Fruit fly (Drosophila melanogaster): ENCODE measurements around the gene ex.

The ex gene

dm6 chr2L:479483-480195, 48.6 kb downstream of the ex start, which contains the start of gene cbt (continued):
- peak; percentile 97 for TF ChIP-seq tap (tag; optimal IDR thresholded peaks at IDR 0.05)
- TF ChIP-seq Hr78 (GFP tag; optimal IDR thresholded peaks at IDR 0.05): peak in 1 of 2 experiments; percentile 100
- TF ChIP-seq Hmx (GFP tag; optimal IDR thresholded peaks at IDR 0.05): peak; percentile 84
- peak; percentile 74 to 79 for TF ChIP-seq insv (GFP tag; optimal IDR thresholded peaks at IDR 0.05)
- peak; percentile 80 for TF ChIP-seq CG7928 (GFP tag; optimal IDR thresholded peaks at IDR 0.05)
- TF ChIP-seq CG13123 (GFP tag; optimal IDR thresholded peaks at IDR 0.05): peak; percentile 94
- peak; percentile 53 for TF ChIP-seq MESR4 (GFP tag; optimal IDR thresholded peaks at IDR 0.05)
- no peak for TF ChIP-seq sim (GFP tag; IDR thresholded peaks at IDR 0.05)
- TF ChIP-seq Dref (GFP tag; IDR thresholded peaks at IDR 0.05): no peak
- TF ChIP-seq Usf (GFP tag; optimal IDR thresholded peaks at IDR 0.05): peak; percentile 93
- TF ChIP-seq onecut (GFP tag; IDR thresholded peaks at IDR 0.05): peak; percentile 92
- TF ChIP-seq H15 (GFP tag; IDR thresholded peaks at IDR 0.05): no peak
- TF ChIP-seq h (optimal IDR thresholded peaks at IDR 0.05): no peak
- TF ChIP-seq NFAT (GFP tag; IDR thresholded peaks at IDR 0.05): no peak
- TF ChIP-seq E2f2 (GFP tag; IDR thresholded peaks at IDR 0.05): no peak
- no peak for TF ChIP-seq wdn (GFP tag; IDR thresholded peaks at IDR 0.05)
- TF ChIP-seq CG8478 (optimal IDR thresholded peaks at IDR 0.05): no peak
- peak; percentile 94 for TF ChIP-seq cato (GFP tag; optimal IDR thresholded peaks at IDR 0.05; ENCODE audit: borderline replicate concordance)
- peak; percentile 96 for TF ChIP-seq CG4328 (GFP tag; optimal IDR thresholded peaks at IDR 0.05)
- TF ChIP-seq CG31365 (tag; optimal IDR thresholded peaks at IDR 0.05): peak; percentile 91
- TF ChIP-seq Bteb2 (GFP tag; optimal IDR thresholded peaks at IDR 0.05): peak; percentile 96
- TF ChIP-seq CG2678 (tag; optimal IDR thresholded peaks at IDR 0.05): peak; percentile 98
- TF ChIP-seq CG14860 (GFP tag; IDR thresholded peaks at IDR 0.05; ENCODE audit: partially characterized antibody): no peak
- peak; percentile 97 for TF ChIP-seq chn (GFP tag; optimal IDR thresholded peaks at IDR 0.05)
- peak; percentile 94 for TF ChIP-seq croc (GFP tag; conservative IDR thresholded peaks at IDR 0.05)
- TF ChIP-seq CG14014 (GFP tag; IDR thresholded peaks at IDR 0.05): no peak
- TF ChIP-seq BtbVII (GFP tag; optimal IDR thresholded peaks at IDR 0.05): peak; percentile 98
- peak; percentile 95 for TF ChIP-seq CG15011 (GFP tag; optimal IDR thresholded peaks at IDR 0.05)
- TF ChIP-seq pnt (GFP tag; optimal IDR thresholded peaks at IDR 0.05): peak; percentile 98
- TF ChIP-seq Ravus (GFP tag; IDR thresholded peaks at IDR 0.05): no peak
- peak; percentile 96 for TF ChIP-seq CG6683 (GFP tag; optimal IDR thresholded peaks at IDR 0.05)
- peak; percentile 92 for TF ChIP-seq psq (GFP tag; optimal IDR thresholded peaks at IDR 0.05)
- TF ChIP-seq CG9727 (GFP tag; optimal IDR thresholded peaks at IDR 0.05): peak; percentile 98
- peak; percentile 37 for TF ChIP-seq grn (GFP tag; optimal IDR thresholded peaks at IDR 0.05)
- peak; percentile 97 for TF ChIP-seq NfI (GFP tag; optimal IDR thresholded peaks at IDR 0.05)
- TF ChIP-seq prd (optimal IDR thresholded peaks at IDR 0.05): no peak
- TF ChIP-seq prd (GFP tag; IDR thresholded peaks at IDR 0.05): no peak
- TF ChIP-seq CG12744 (GFP tag; optimal IDR thresholded peaks at IDR 0.05): peak; percentile 95
- no peak for TF ChIP-seq nerfin-2 (GFP tag; IDR thresholded peaks at IDR 0.05; ENCODE audit: partially characterized antibody)
- TF ChIP-seq gce (GFP tag; IDR thresholded peaks at IDR 0.05): no peak
- TF ChIP-seq slou (GFP tag; optimal IDR thresholded peaks at IDR 0.05): peak; percentile 93
- peak; percentile 89 for TF ChIP-seq CG17802 (tag; optimal IDR thresholded peaks at IDR 0.05)
- peak; percentile 95 for TF ChIP-seq NK7.1 (GFP tag; optimal IDR thresholded peaks at IDR 0.05)
- peak; percentile 97 for TF ChIP-seq bcd (GFP tag; optimal IDR thresholded peaks at IDR 0.05)
- peak; percentile 97 for TF ChIP-seq CG13296 (GFP tag; optimal IDR thresholded peaks at IDR 0.05)
- no peak for TF ChIP-seq CG17612 (GFP tag; IDR thresholded peaks at IDR 0.05)
- peak; percentile 98 for TF ChIP-seq CG33213 (GFP tag; optimal IDR thresholded peaks at IDR 0.05)
- peak; percentile 86 for TF ChIP-seq CG14965 (GFP tag; optimal IDR thresholded peaks at IDR 0.05; ENCODE audit: borderline replicate concordance)
- peak; percentile 11 for TF ChIP-seq gfzf (GFP tag; optimal IDR thresholded peaks at IDR 0.05)
- TF ChIP-seq CG10147 (GFP tag; optimal IDR thresholded peaks at IDR 0.05): peak; percentile 97
- TF ChIP-seq repo (GFP tag; optimal IDR thresholded peaks at IDR 0.05): peak; percentile 98
